Fruit fly (Drosophila melanogaster) whole organism, wandering third instar larva: ENCODE measurements around the gene Z600.

Source experiments
- Abd-B ChIP-seq: fragments of >200 bp; optimal IDR thresholded peaks from 2 replicates; lab custom pipeline; 2017; ENCODE audit warnings: missing biosample characterization, missing genetic modification characterization
- CG32264 ChIP-seq: fragments of 200-800 bp; sonication (Bioruptor generic); optimal IDR thresholded peaks from 2 replicates; lab custom pipeline; 2016; ENCODE audit warnings: missing biosample characterization, missing genetic modification characterization
- CG9705 ChIP-seq: fragments of 200-800 bp; sonication (Bioruptor generic); optimal IDR thresholded peaks from 2 replicates; lab custom pipeline; 2018; ENCODE audit warnings: missing biosample characterization, mild to moderate bottlenecking, missing genetic modification characterization
- CrebA ChIP-seq: fragments of 200-800 bp; sonication (Bioruptor generic); optimal IDR thresholded peaks from 2 replicates; lab custom pipeline; 2016; ENCODE audit warnings: missing biosample characterization, mild to moderate bottlenecking, missing genetic modification characterization, borderline replicate concordance
- Dfd ChIP-seq: fragments of >200 bp; optimal IDR thresholded peaks from 2 replicates; lab custom pipeline; 2017; ENCODE audit warnings: missing biosample characterization, missing genetic modification characterization
- Dif ChIP-seq: fragments of 200-275, 200-300 bp; sonication (Bioruptor generic); optimal IDR thresholded peaks from 2 replicates; lab custom pipeline; 2018; ENCODE audit warnings: missing biosample characterization, missing genetic modification characterization; ENCODE audit not compliant: partially characterized antibody
- GATAd ChIP-seq: sonication (Bioruptor generic); optimal IDR thresholded peaks from 2 replicates; lab custom pipeline; 2016; ENCODE audit warnings: missing biosample characterization, missing genetic modification characterization
- HLH106 ChIP-seq: fragments of 200-800 bp; optimal IDR thresholded peaks from 3 replicates; lab custom pipeline; 2019; ENCODE audit warnings: missing biosample characterization, mild to moderate bottlenecking, missing genetic modification characterization, moderate library complexity
- Hnf4 ChIP-seq: fragments of 200-800 bp; sonication (Bioruptor generic); optimal IDR thresholded peaks from 2 replicates; lab custom pipeline; 2016; ENCODE audit warnings: missing biosample characterization, mild to moderate bottlenecking, missing genetic modification characterization
- Hr78 ChIP-seq: fragments of >200 bp; optimal IDR thresholded peaks from 2 replicates; lab custom pipeline; 2017; ENCODE audit warnings: missing biosample characterization, missing genetic modification characterization
- Hr83 ChIP-seq: fragments of 200-300 bp; sonication (Bioruptor generic); optimal IDR thresholded peaks from 2 replicates; lab custom pipeline; 2016; ENCODE audit warnings: missing biosample characterization, mild to moderate bottlenecking, missing genetic modification characterization, moderate library complexity; ENCODE audit not compliant: poor library complexity, severe bottlenecking
- Jra ChIP-seq: sonication (Bioruptor generic); optimal IDR thresholded peaks from 2 replicates; lab custom pipeline; 2016; ENCODE audit warnings: missing biosample characterization, missing genetic modification characterization
- Mio ChIP-seq: sonication (Bioruptor generic); optimal IDR thresholded peaks from 2 replicates; lab custom pipeline; 2016; ENCODE audit warnings: missing biosample characterization, missing genetic modification characterization
- Myc ChIP-seq: fragments of >200 bp; optimal IDR thresholded peaks from 2 replicates; lab custom pipeline; 2017
- N ChIP-seq: fragments of >200 bp; optimal IDR thresholded peaks from 2 replicates; lab custom pipeline; 2018; ENCODE audit warnings: missing biosample characterization, missing external identifiers, missing genetic modification characterization
- OdsH ChIP-seq: fragments of 200-800 bp; sonication (Bioruptor generic); optimal IDR thresholded peaks from 2 replicates; lab custom pipeline; 2016; ENCODE audit warnings: missing biosample characterization, mild to moderate bottlenecking, missing genetic modification characterization
- Rel ChIP-seq, 2 experiments: fragments of 200-800 bp; sonication (Bioruptor generic) in 1 of 2; optimal IDR thresholded peaks; 2 replicates in 1 of 2; 3 replicates in 1 of 2; lab custom pipeline; 2016 to 2019; ENCODE audit warnings: mild to moderate bottlenecking in 2 of 2, missing biosample characterization in 2 of 2, missing genetic modification characterization in 2 of 2, moderate library complexity in 1 of 2
- Sp1 ChIP-seq: fragments of 200-800 bp; sonication (Bioruptor generic); optimal IDR thresholded peaks from 3 replicates; lab custom pipeline; 2019; ENCODE audit warnings: missing biosample characterization, mild to moderate bottlenecking, missing genetic modification characterization, moderate library complexity
- Vsx2 ChIP-seq: fragments of 200-300, 225-300 bp; sonication (Bioruptor generic); optimal IDR thresholded peaks from 2 replicates; lab custom pipeline; 2018; ENCODE audit warnings: missing biosample characterization, missing genetic modification characterization; ENCODE audit not compliant: partially characterized antibody
- br ChIP-seq: fragments of 200-800 bp; sonication (Bioruptor generic); optimal IDR thresholded peaks from 2 replicates; lab custom pipeline; 2016; ENCODE audit warnings: missing biosample characterization, missing genetic modification characterization
- brk ChIP-seq: fragments of 200-800 bp; sonication (Bioruptor generic); optimal IDR thresholded peaks from 2 replicates; lab custom pipeline; 2016; ENCODE audit warnings: missing biosample characterization, mild to moderate bottlenecking, missing genetic modification characterization
- dl ChIP-seq, 2 experiments: fragments of 175-275, 200-275 bp in 1 of 2; fragments of 200-275 bp in 1 of 2; sonication (Bioruptor generic); optimal IDR thresholded peaks; lab custom pipeline; 2018; ENCODE audit warnings: mild to moderate bottlenecking in 2 of 2, missing biosample characterization in 2 of 2, missing genetic modification characterization in 2 of 2, moderate library complexity in 2 of 2; ENCODE audit not compliant: partially characterized antibody in 2 of 2, insufficient read depth in 1 of 2
- dmrt93B ChIP-seq: fragments of 200-800 bp; sonication (Bioruptor generic); optimal IDR thresholded peaks from 2 replicates; lab custom pipeline; 2018; ENCODE audit warnings: missing biosample characterization, mild to moderate bottlenecking, missing genetic modification characterization
- dsf ChIP-seq: sonication (Bioruptor generic); optimal IDR thresholded peaks from 2 replicates; lab custom pipeline; 2016; ENCODE audit warnings: missing biosample characterization, missing genetic modification characterization, borderline replicate concordance
- ey ChIP-seq: fragments of 200-800 bp; sonication (Bioruptor generic); optimal IDR thresholded peaks from 2 replicates; lab custom pipeline; 2016; ENCODE audit warnings: missing biosample characterization, missing genetic modification characterization
- foxo ChIP-seq, 2 experiments: fragments of 200-800 bp; sonication (Bioruptor generic); optimal IDR thresholded peaks; 2 replicates in 1 of 2; 3 replicates in 1 of 2; lab custom pipeline; 2016 to 2017; ENCODE audit warnings: missing biosample characterization in 2 of 2, missing genetic modification characterization in 2 of 2
- fru ChIP-seq: fragments of 200-800 bp; sonication (Bioruptor generic); optimal IDR thresholded peaks from 3 replicates; lab custom pipeline; 2016; ENCODE audit warnings: missing biosample characterization, mild to moderate bottlenecking, missing genetic modification characterization
- h ChIP-seq: fragments of 200-800 bp; sonication (Bioruptor generic); optimal IDR thresholded peaks from 3 replicates; lab custom pipeline; 2016; ENCODE audit warnings: missing biosample characterization, mild to moderate bottlenecking, missing genetic modification characterization
- jim ChIP-seq: fragments of 175-275, 200-325 bp; sonication (Bioruptor generic); optimal IDR thresholded peaks from 2 replicates; lab custom pipeline; 2016; ENCODE audit warnings: missing biosample characterization, mild to moderate bottlenecking, missing genetic modification characterization
- lola ChIP-seq: fragments of >200 bp; optimal IDR thresholded peaks from 2 replicates; lab custom pipeline; 2017; ENCODE audit warnings: missing biosample characterization, missing genetic modification characterization
- pan ChIP-seq: fragments of >200 bp; optimal IDR thresholded peaks from 2 replicates; lab custom pipeline; 2017
- psq ChIP-seq: fragments of 200-800 bp; sonication (Bioruptor generic); optimal IDR thresholded peaks from 3 replicates; lab custom pipeline; 2017; ENCODE audit warnings: missing biosample characterization, mild to moderate bottlenecking, missing genetic modification characterization, moderate library complexity
- rgr ChIP-seq: fragments of 200-800 bp; sonication (Bioruptor generic); optimal IDR thresholded peaks from 3 replicates; lab custom pipeline; 2016; ENCODE audit warnings: missing biosample characterization, mild to moderate bottlenecking, missing genetic modification characterization
- sage ChIP-seq: fragments of 200-800 bp; sonication (Bioruptor generic); optimal IDR thresholded peaks from 2 replicates; lab custom pipeline; 2016; ENCODE audit warnings: missing biosample characterization, mild to moderate bottlenecking, missing genetic modification characterization
- sv ChIP-seq: fragments of 200-800 bp; sonication (Bioruptor generic); optimal IDR thresholded peaks from 3 replicates; lab custom pipeline; 2016; ENCODE audit warnings: missing biosample characterization, missing genetic modification characterization
- tai ChIP-seq: sonication (Bioruptor generic); optimal IDR thresholded peaks from 2 replicates; lab custom pipeline; 2016; ENCODE audit warnings: missing biosample characterization, missing genetic modification characterization
- usp ChIP-seq: fragments of >200 bp; optimal IDR thresholded peaks from 2 replicates; lab custom pipeline; 2017; ENCODE audit warnings: missing biosample characterization, missing genetic modification characterization
- woc ChIP-seq: sonication (Bioruptor generic); optimal IDR thresholded peaks from 2 replicates; lab custom pipeline; 2016; ENCODE audit warnings: missing biosample characterization, mild to moderate bottlenecking, missing genetic modification characterization

Gene Z600

DNA sequence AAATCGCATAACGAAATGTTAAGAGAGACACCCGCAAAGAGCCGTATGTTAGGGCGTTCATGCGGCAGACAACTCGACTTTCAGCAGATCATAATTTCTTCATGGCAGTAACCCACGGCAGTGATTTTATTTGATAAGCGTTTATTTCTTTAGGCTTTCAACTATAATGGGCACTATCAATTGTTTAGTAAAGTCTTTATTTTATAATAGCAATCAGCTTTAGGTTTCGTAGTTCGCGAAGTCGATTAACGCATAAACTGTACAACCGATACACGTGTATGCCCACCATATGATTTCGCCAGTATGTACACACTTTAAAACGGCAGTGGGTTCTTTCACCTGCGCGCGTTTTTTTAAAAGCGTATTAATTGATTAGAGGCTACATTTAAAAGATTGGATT, 628 bp upstream of the Z600 start, which contains the start of gene CG7841:
CG7841 (minus strand) TSS at position 20 of the 400 bp plus-strand sequence.
- TF ChIP-seq Jra (peak; percentile 97), dl (GFP tag; optimal IDR thresholded peaks at IDR 0.05; lab: Kevin White, UChicago; ENCODE audit: insufficient read depth in 1 of 2, partially characterized antibody in 2 of 2) (no peak), Rel (GFP tag; optimal IDR thresholded peaks at IDR 0.05; lab: Kevin White, UChicago) (peak; percentile 89), Rel (tag; optimal IDR thresholded peaks at IDR 0.05; lab: Kevin White, UChicago) (peak; percentile 95), pan (lab: Kevin White, UChicago) (no peak), Hr83 (no peak), HLH106 (tag; lab: Kevin White, UChicago) (peak; percentile 99), rgr (GFP tag; lab: Kevin White, UChicago) (peak; percentile 99), N (GFP tag; lab: Kevin White, UChicago) (no peak), usp (GFP tag; lab: Kevin White, UChicago) (no peak), Dfd (GFP tag; lab: Kevin White, UChicago) (no peak), dsf (GFP tag; lab: Kevin White, UChicago) (peak; percentile 83), CrebA (GFP tag; lab: Kevin White, UChicago) (no peak), jim (GFP tag; lab: Kevin White, UChicago) (no peak), sv (GFP tag; lab: Kevin White, UChicago) (peak; percentile 98), Hnf4 (GFP tag; lab: Kevin White, UChicago) (peak; percentile 96), Hr78 (GFP tag; lab: Kevin White, UChicago) (no peak), Sp1 (GFP tag; lab: Kevin White, UChicago) (peak; percentile 99), OdsH (GFP tag; lab: Kevin White, UChicago) (peak; percentile 99), CG32264 (GFP tag; lab: Kevin White, UChicago) (peak; percentile 97), h (peak; percentile 99), brk (GFP tag; lab: Kevin White, UChicago) (peak; percentile 98), fru (GFP tag; lab: Kevin White, UChicago) (peak; percentile 99), Mio (peak; percentile 85), Abd-B (GFP tag; lab: Kevin White, UChicago) (no peak), ey (GFP tag; lab: Kevin White, UChicago) (peak; percentile 97), lola (GFP tag; lab: Kevin White, UChicago) (no peak), GATAd (GFP tag; lab: Kevin White, UChicago) (no peak), foxo (GFP tag; optimal IDR thresholded peaks at IDR 0.05; lab: Kevin White, UChicago) (peak; percentile 96 to 99), Dif (GFP tag; lab: Kevin White, UChicago) (no peak), woc (peak; percentile 96), dmrt93B (peak; percentile 94), tai (GFP tag; lab: Kevin White, UChicago) (peak; percentile 96), br (GFP tag; lab: Kevin White, UChicago) (peak; percentile 99), CG9705 (GFP tag; lab: Kevin White, UChicago) (peak; percentile 98), sage (GFP tag; lab: Kevin White, UChicago) (peak; percentile 98), psq (GFP tag; lab: Kevin White, UChicago) (peak; percentile 93), Vsx2 (GFP tag; lab: Kevin White, UChicago) (no peak), Myc (lab: Kevin White, UChicago) (no peak)

DNA sequence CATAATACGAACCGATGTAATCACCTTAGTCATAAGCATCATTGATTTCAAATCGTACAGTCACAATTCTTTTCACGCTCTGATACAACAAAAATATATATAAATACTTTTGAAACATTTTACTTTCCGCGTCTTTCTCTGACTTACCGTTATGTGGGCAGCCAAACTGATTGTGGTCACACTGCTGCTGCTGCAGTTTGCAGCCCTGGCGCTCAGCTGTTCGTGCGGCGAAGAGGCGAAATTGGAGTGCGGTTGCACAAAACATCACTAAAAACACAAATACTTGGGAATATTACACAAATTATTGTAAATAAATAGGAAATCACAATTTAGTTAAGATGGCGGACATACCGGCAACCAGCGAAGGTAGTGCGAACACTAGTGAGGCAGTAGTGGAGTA, 537 bp downstream of the Z600 start, which contains the start of the genes gdl and gdl-ORF39:
gdl (plus strand) TSS at position 48 of the 400 bp plus-strand sequence.
gdl-ORF39 (plus strand) TSS at position 48 of the 400 bp plus-strand sequence.
- TF ChIP-seq Vsx2 (GFP tag; lab: Kevin White, UChicago) (no peak), br (GFP tag; lab: Kevin White, UChicago) (no peak), dmrt93B (no peak), fru (GFP tag; lab: Kevin White, UChicago) (no peak), OdsH (GFP tag; lab: Kevin White, UChicago) (no peak), N (GFP tag; lab: Kevin White, UChicago) (no peak), Dif (GFP tag; lab: Kevin White, UChicago) (no peak), jim (GFP tag; lab: Kevin White, UChicago) (no peak), Dfd (GFP tag; lab: Kevin White, UChicago) (no peak), dsf (GFP tag; lab: Kevin White, UChicago) (no peak), ey (GFP tag; lab: Kevin White, UChicago) (no peak), sage (GFP tag; lab: Kevin White, UChicago) (no peak), Jra (no peak), sv (GFP tag; lab: Kevin White, UChicago) (no peak), GATAd (GFP tag; lab: Kevin White, UChicago) (no peak), Sp1 (GFP tag; lab: Kevin White, UChicago) (no peak)
- TF ChIP-seq, all 38 proteins: peak for 0
